Worm (Caenorhabditis elegans): Measurements from ENCODE around the gene atz-1.

- TF ChIP-seq F52B5.7 (tag; optimal IDR thresholded peaks at IDR 0.05) (no peak), hlh-12 (tag; optimal IDR thresholded peaks at IDR 0.05) (no peak), T26A5.8 (tag; optimal IDR thresholded peaks at IDR 0.05) (no peak)
Observed at ce11 chrIV:12330840-12331359, 45.0 kb downstream of the atz-1 start, which contains the start of gene ufd-1.

All from whole organism, young adult.